Fruit fly (Drosophila melanogaster) whole organism, embryonic: ENCODE data around the gene CG6574.

ENCODE experiments used
- Awh ChIP-seq: fragments of 200-800 bp; sonication (Bioruptor generic); IDR thresholded peaks from 2 replicates; pipeline ENCODE4, ENCODE4 v1.3.6; 2022; ENCODE audit warnings: missing biosample characterization, missing genetic modification characterization
- BEAF-32 ChIP-seq: fragments of 200-800 bp; sonication (Bioruptor generic); optimal IDR thresholded peaks from 3 replicates; lab custom pipeline; 2017; ENCODE audit warnings: missing biosample characterization, missing genetic modification characterization, mild to moderate bottlenecking, moderate library complexity, missing genetic modification reagents
- CG10274 ChIP-seq: fragments of 200-800 bp; sonication (Bioruptor generic); optimal IDR thresholded peaks from 3 replicates; lab custom pipeline; 2017; ENCODE audit warnings: missing biosample characterization, mild to moderate bottlenecking, missing genetic modification characterization
- CG10543 ChIP-seq: fragments of 200-800 bp; sonication (Bioruptor generic); optimal IDR thresholded peaks from 3 replicates; lab custom pipeline; 2017; ENCODE audit warnings: missing biosample characterization, mild to moderate bottlenecking, missing genetic modification characterization, moderate library complexity
- CG13287 ChIP-seq: fragments of 200-800 bp; sonication (Bioruptor generic); IDR thresholded peaks from 2 replicates; pipeline ENCODE4 v1.3.6; 2022; ENCODE audit warnings: missing biosample characterization, missing genetic modification characterization; ENCODE audit not compliant: partially characterized antibody
- CG14860 ChIP-seq: fragments of 200-800 bp; sonication (Bioruptor generic); IDR thresholded peaks from 3 replicates; pipeline ENCODE4 v1.3.6; 2022; ENCODE audit warnings: missing biosample characterization, missing genetic modification characterization; ENCODE audit not compliant: partially characterized antibody
- CG15514 ChIP-seq: fragments of 200-800 bp; sonication (Bioruptor generic); optimal IDR thresholded peaks from 3 replicates; lab custom pipeline; 2017; ENCODE audit warnings: missing biosample characterization, missing genetic modification characterization, mild to moderate bottlenecking, moderate library complexity, missing genetic modification reagents
- CG16813 ChIP-seq: fragments of 200-800 bp; sonication (Bioruptor generic); IDR thresholded peaks from 3 replicates; pipeline ENCODE4 v1.3.6; 2022; ENCODE audit warnings: missing biosample characterization, missing genetic modification characterization; ENCODE audit not compliant: partially characterized antibody
- CG31224 ChIP-seq: fragments of 200-800 bp; sonication (Bioruptor generic); IDR thresholded peaks from 2 replicates; pipeline ENCODE4 v1.3.6; 2022; ENCODE audit warnings: missing biosample characterization, missing genetic modification characterization
- CG3281 ChIP-seq: fragments of 200-800 bp; sonication (Bioruptor generic); optimal IDR thresholded peaks from 3 replicates; lab custom pipeline; 2017; ENCODE audit warnings: missing biosample characterization, mild to moderate bottlenecking, missing genetic modification characterization
- CG42726 ChIP-seq: fragments of 200-800 bp; sonication (Bioruptor generic); IDR thresholded peaks from 2 replicates; pipeline ENCODE4 v1.3.6; 2022; ENCODE audit warnings: missing biosample characterization, missing genetic modification characterization; ENCODE audit not compliant: partially characterized antibody
- CG4282 ChIP-seq: fragments of 200-800 bp; sonication (Bioruptor generic); optimal IDR thresholded peaks from 2 replicates; lab custom pipeline; 2016; ENCODE audit warnings: missing biosample characterization, missing genetic modification characterization
- CG4328 ChIP-seq: fragments of 200-800 bp; sonication (Bioruptor generic); optimal IDR thresholded peaks from 3 replicates; lab custom pipeline; 2017; ENCODE audit warnings: missing biosample characterization, missing genetic modification reagents, missing genetic modification characterization
- CG5180 ChIP-seq: fragments of 200-800 bp; sonication (Bioruptor generic); optimal IDR thresholded peaks from 3 replicates; lab custom pipeline; 2017; ENCODE audit warnings: missing biosample characterization, missing genetic modification characterization, mild to moderate bottlenecking, moderate library complexity, missing genetic modification reagents
- CG6175 ChIP-seq: fragments of 200-800 bp; sonication (Bioruptor generic); IDR thresholded peaks from 3 replicates; pipeline ENCODE4 v1.3.6; 2022; ENCODE audit warnings: missing biosample characterization, missing genetic modification characterization
- CG6765 ChIP-seq: fragments of 200-800 bp; sonication (Bioruptor generic); optimal IDR thresholded peaks from 3 replicates; lab custom pipeline; 2017; ENCODE audit warnings: missing biosample characterization, mild to moderate bottlenecking, missing genetic modification characterization
- CrebB ChIP-seq: fragments of 200-800 bp; sonication (Bioruptor generic); optimal IDR thresholded peaks from 3 replicates; lab custom pipeline; 2018; ENCODE audit warnings: missing biosample characterization, mild to moderate bottlenecking, missing genetic modification characterization
- Dad ChIP-seq: fragments of 200-800 bp; sonication (Bioruptor generic); optimal IDR thresholded peaks from 3 replicates; lab custom pipeline; 2016; ENCODE audit warnings: missing biosample characterization, missing genetic modification characterization
- Dp ChIP-seq: fragments of 200-800 bp; sonication (Bioruptor generic); optimal IDR thresholded peaks from 2 replicates; lab custom pipeline; 2018; ENCODE audit warnings: missing biosample characterization, mild to moderate bottlenecking, missing genetic modification characterization, moderate library complexity
- E2f1 ChIP-seq: fragments of 200-800 bp; sonication (Bioruptor generic); IDR thresholded peaks from 2 replicates; pipeline ENCODE4 v1.3.6; 2022; ENCODE audit warnings: missing biosample characterization, missing genetic modification characterization
- Fer1 ChIP-seq: fragments of 200-800 bp; sonication (Bioruptor generic); optimal IDR thresholded peaks from 2 replicates; lab custom pipeline; 2017; ENCODE audit warnings: missing biosample characterization, mild to moderate bottlenecking, missing genetic modification characterization
- H15 ChIP-seq: fragments of 200-800 bp; sonication (Bioruptor generic); IDR thresholded peaks from 3 replicates; pipeline ENCODE4 v1.3.6; 2022; ENCODE audit warnings: missing biosample characterization, missing genetic modification characterization
- HLH4C ChIP-seq: fragments of 200-800 bp; sonication (Bioruptor generic); IDR thresholded peaks from 3 replicates; pipeline ENCODE4 v1.3.6; 2022; ENCODE audit warnings: missing biosample characterization, missing genetic modification characterization; ENCODE audit not compliant: partially characterized antibody
- Hmx ChIP-seq: fragments of 200-800 bp; sonication (Bioruptor generic); optimal IDR thresholded peaks from 2 replicates; lab custom pipeline; 2016; ENCODE audit warnings: missing biosample characterization, missing genetic modification characterization
- Hr39 ChIP-seq: fragments of >200 bp; optimal IDR thresholded peaks from 2 replicates; lab custom pipeline; 2017
- Lhr ChIP-seq: fragments of 200-800 bp; sonication (Bioruptor generic); optimal IDR thresholded peaks from 3 replicates; lab custom pipeline; 2017; ENCODE audit warnings: mild to moderate bottlenecking, missing biosample characterization, missing genetic modification reagents, missing genetic modification characterization
- Lpt ChIP-seq: fragments of >200 bp; optimal IDR thresholded peaks from 2 replicates; lab custom pipeline; 2018; ENCODE audit warnings: missing biosample characterization, missing genetic modification characterization
- MBD-R2 ChIP-seq: fragments of 200-800 bp; sonication (Bioruptor generic); IDR thresholded peaks from 2 replicates; pipeline ENCODE4 v1.3.6; 2022; ENCODE audit warnings: missing biosample characterization, missing genetic modification characterization
- NC2α ChIP-seq: fragments of 200-800 bp; sonication (Bioruptor generic); optimal IDR thresholded peaks from 2 replicates; lab custom pipeline; 2016; ENCODE audit warnings: missing biosample characterization, missing genetic modification characterization
- Sry-β ChIP-seq: fragments of 200-800 bp; sonication (Bioruptor generic); optimal IDR thresholded peaks from 2 replicates; lab custom pipeline; 2018; ENCODE audit warnings: missing biosample characterization, mild to moderate bottlenecking, missing genetic modification characterization, moderate library complexity
- ato ChIP-seq: fragments of 200-800 bp; sonication (Bioruptor generic); IDR thresholded peaks from 2 replicates; pipeline ENCODE4 v1.3.6; 2022; ENCODE audit warnings: missing biosample characterization, missing genetic modification characterization; ENCODE audit not compliant: partially characterized antibody
- bbx ChIP-seq: fragments of 200-800 bp; sonication (Bioruptor generic); IDR thresholded peaks from 2 replicates; pipeline ENCODE4 v1.3.6; 2022; ENCODE audit warnings: missing biosample characterization, missing genetic modification characterization; ENCODE audit not compliant: partially characterized antibody
- ftz-f1 ChIP-seq: fragments of 200-800 bp; sonication (Bioruptor generic); optimal IDR thresholded peaks from 2 replicates; lab custom pipeline; 2016; ENCODE audit warnings: missing biosample characterization, missing genetic modification characterization
- gcm ChIP-seq: fragments of 200-800 bp; sonication (Bioruptor generic); optimal IDR thresholded peaks from 2 replicates; lab custom pipeline; 2019; ENCODE audit warnings: missing biosample characterization, mild to moderate bottlenecking, missing genetic modification characterization, moderate library complexity
- gfzf ChIP-seq: fragments of 200-800 bp; sonication (Bioruptor generic); optimal IDR thresholded peaks from 2 replicates; lab custom pipeline; 2016; ENCODE audit warnings: missing biosample characterization, mild to moderate bottlenecking, missing genetic modification characterization, moderate library complexity
- her ChIP-seq: fragments of 200-800 bp; sonication (Bioruptor generic); optimal IDR thresholded peaks from 2 replicates; lab custom pipeline; 2016; ENCODE audit warnings: missing biosample characterization, missing genetic modification characterization
- hkb ChIP-seq, 2 experiments: fragments of 200-800 bp in 1 of 2; fragments of >200 bp in 1 of 2; sonication (Bioruptor generic) in 1 of 2; IDR thresholded peaks in 1 of 2; optimal IDR thresholded peaks in 1 of 2; 2 replicates each; pipeline versions ENCODE4 v1.3.6 to Lab custom; 2017 to 2022; ENCODE audit warnings: missing biosample characterization in 1 of 2, missing genetic modification characterization in 1 of 2
- lilli ChIP-seq: fragments of 200-800 bp; sonication (Bioruptor generic); optimal IDR thresholded peaks from 3 replicates; lab custom pipeline; 2016; ENCODE audit warnings: missing biosample characterization, missing genetic modification characterization
- lov ChIP-seq, 2 experiments: fragments of 200-800 bp in 1 of 2; fragments of >200 bp in 1 of 2; sonication (Bioruptor generic) in 1 of 2; IDR thresholded peaks in 1 of 2; optimal IDR thresholded peaks in 1 of 2; 2 replicates in 1 of 2; 3 replicates in 1 of 2; pipeline versions ENCODE4 v1.3.6 to Lab custom; 2017 to 2022; ENCODE audit warnings: missing biosample characterization in 1 of 2, missing genetic modification characterization in 1 of 2
- nmo ChIP-seq: fragments of 200-800 bp; sonication (Bioruptor generic); optimal IDR thresholded peaks from 2 replicates; lab custom pipeline; 2018; ENCODE audit warnings: missing biosample characterization, mild to moderate bottlenecking, missing genetic modification characterization, moderate library complexity
- pzg ChIP-seq: fragments of 200-800 bp; sonication (Bioruptor generic); optimal IDR thresholded peaks from 3 replicates; lab custom pipeline; 2018; ENCODE audit warnings: missing biosample characterization, mild to moderate bottlenecking, missing genetic modification characterization, moderate library complexity
- salm ChIP-seq: fragments of 200-800 bp; sonication (Bioruptor generic); optimal IDR thresholded peaks from 2 replicates; lab custom pipeline; 2018; ENCODE audit warnings: missing biosample characterization, mild to moderate bottlenecking, missing genetic modification characterization
- shn ChIP-seq: fragments of 200-800 bp; sonication (Bioruptor generic); optimal IDR thresholded peaks from 3 replicates; lab custom pipeline; 2016; ENCODE audit warnings: missing biosample characterization, missing genetic modification characterization
- slou ChIP-seq: fragments of 200-800 bp; sonication (Bioruptor generic); optimal IDR thresholded peaks from 3 replicates; lab custom pipeline; 2016; ENCODE audit warnings: missing biosample characterization, missing genetic modification characterization
- tna ChIP-seq: fragments of 200-800 bp; sonication (Bioruptor generic); IDR thresholded peaks from 2 replicates; pipeline ENCODE4 v1.3.6; 2022; ENCODE audit warnings: missing biosample characterization, missing genetic modification characterization; ENCODE audit not compliant: partially characterized antibody
- unc-4 ChIP-seq: fragments of 200-800 bp; sonication (Bioruptor generic); IDR thresholded peaks from 2 replicates; pipeline ENCODE4 v1.3.6; 2022; ENCODE audit warnings: missing biosample characterization, missing genetic modification characterization; ENCODE audit not compliant: partially characterized antibody
- zf30C ChIP-seq: fragments of 200-800 bp; sonication (Bioruptor generic); optimal IDR thresholded peaks from 3 replicates; lab custom pipeline; 2018; ENCODE audit warnings: missing biosample characterization, mild to moderate bottlenecking, missing genetic modification characterization

Gene CG6574

dm6 chr3R:10852232-10852774, 10.5 kb downstream of the CG6574 start, which contains the start of gene CG4565 (continued):
- TF ChIP-seq CG3281 (peak; percentile 8), Awh (GFP tag; lab: Robert Waterston, UW) (no peak), gfzf (GFP tag; lab: Kevin White, UChicago) (peak; percentile 68), CrebB (tag; lab: Kevin White, UChicago) (peak; percentile 1), slou (no peak), Dp (peak; percentile 57), MBD-R2 (GFP tag; lab: Robert Waterston, UW) (0 out of 2 replicates have a peak, but pooled peaks have one; percentile 21), CG10274 (no peak), salm (no peak), hkb (optimal IDR thresholded peaks at IDR 0.05; lab: Kevin White, UChicago) (no peak), hkb (GFP tag; IDR thresholded peaks at IDR 0.05; lab: Robert Waterston, UW) (0 out of 2 replicates have a peak, but pooled peaks have one; percentile 35), CG13287 (GFP tag; lab: Robert Waterston, UW) (peak; percentile 45), HLH4C (GFP tag; lab: Robert Waterston, UW) (peak; percentile 35; the same call in 1 of the 3 replicates), pzg (GFP tag; lab: Kevin White, UChicago) (peak; percentile 45), NC2α (no peak), Lpt (GFP tag; lab: Kevin White, UChicago) (no peak), CG14860 (GFP tag; lab: Robert Waterston, UW) (peak; percentile 47; the same call in 1 of the 3 replicates), CG10543 (GFP tag; lab: Kevin White, UChicago) (peak; percentile 71), unc-4 (GFP tag; lab: Robert Waterston, UW) (peak; percentile 42; the same call in 1 of the 2 replicates), lilli (GFP tag; lab: Kevin White, UChicago) (no peak), gcm (GFP tag; lab: Kevin White, UChicago) (peak; percentile 17), bbx (GFP tag; lab: Robert Waterston, UW) (peak; percentile 53), CG4328 (GFP tag; lab: Kevin White, UChicago) (peak; percentile 28), Lhr (GFP tag; lab: Kevin White, UChicago) (peak; percentile 93), Sry-β (no peak), CG42726 (GFP tag; lab: Robert Waterston, UW) (0 out of 2 replicates have a peak, but pooled peaks have one; percentile 29), BEAF-32 (GFP tag; lab: Kevin White, UChicago) (peak; percentile 41), shn (GFP tag; lab: Kevin White, UChicago) (no peak), ato (GFP tag; lab: Robert Waterston, UW) (peak; percentile 58), ftz-f1 (GFP tag; lab: Kevin White, UChicago) (peak; percentile 54), her (GFP tag; lab: Kevin White, UChicago) (peak; percentile 18), CG31224 (GFP tag; lab: Robert Waterston, UW) (peak; percentile 99), E2f1 (GFP tag; lab: Robert Waterston, UW) (no peak), nmo (GFP tag; lab: Kevin White, UChicago) (peak; percentile 0), CG6175 (no peak), CG15514 (GFP tag; lab: Kevin White, UChicago) (peak; percentile 87), CG5180 (GFP tag; lab: Kevin White, UChicago) (peak; percentile 55), Hr39 (lab: Kevin White, UChicago) (no peak), zf30C (GFP tag; lab: Kevin White, UChicago) (peak; percentile 9), CG16813 (GFP tag; lab: Robert Waterston, UW) (peak; percentile 11; the same call in 1 of the 3 replicates), CG6765 (GFP tag; lab: Kevin White, UChicago) (peak; percentile 25), H15 (GFP tag; lab: Robert Waterston, UW) (no peak), tna (GFP tag; lab: Robert Waterston, UW) (peak; percentile 41; the same call in 1 of the 2 replicates), Hmx (GFP tag; lab: Kevin White, UChicago) (no peak), CG4282 (no peak), Fer1 (GFP tag; lab: Kevin White, UChicago) (peak; percentile 42), lov (optimal IDR thresholded peaks at IDR 0.05; lab: Kevin White, UChicago) (no peak), lov (GFP tag; IDR thresholded peaks at IDR 0.05; lab: Robert Waterston, UW) (no peak), Dad (GFP tag; lab: Kevin White, UChicago) (no peak)
